Worm (Caenorhabditis elegans) whole organism, L4 larva: ENCODE data around the gene C08D8.7.

Source experiments
- F10B5.3 ChIP-seq: sonication (generic microtip); optimal IDR thresholded peaks from 2 replicates; lab custom pipeline; 2016; ENCODE audit warnings: mild to moderate bottlenecking, missing genetic modification characterization, missing compliant biosample characterization
- F26F4.8 ChIP-seq: fragments of 200-800 bp; sonication (Bioruptor generic); conservative IDR thresholded peaks from 2 replicates; pipeline ENCODE4 v1.3.6; 2022; ENCODE audit warnings: missing genetic modification characterization, missing compliant biosample characterization
- F37D6.2 ChIP-seq: sonication (generic microtip); optimal IDR thresholded peaks from 2 replicates; lab custom pipeline; 2016; ENCODE audit warnings: mild to moderate bottlenecking, missing genetic modification characterization, missing compliant biosample characterization
- F49E8.2 ChIP-seq: sonication (generic microtip); optimal IDR thresholded peaks from 2 replicates; lab custom pipeline; 2016; ENCODE audit warnings: missing compliant biosample characterization, mild to moderate bottlenecking, missing genetic modification characterization, borderline replicate concordance
- T20F7.1 ChIP-seq: fragments of 200-800 bp; sonication (Bioruptor generic); optimal IDR thresholded peaks from 2 replicates; lab custom pipeline; 2018; ENCODE audit warnings: mild to moderate bottlenecking, missing genetic modification characterization, missing compliant biosample characterization
- T26A8.4 ChIP-seq: fragments of 200-800 bp; sonication (Bioruptor generic); IDR thresholded peaks from 2 replicates; pipeline ENCODE4 v1.3.6; 2022; ENCODE audit warnings: missing genetic modification characterization, missing compliant biosample characterization
- aha-1 ChIP-seq: fragments of 150-350 bp; peaks from one replicate; lab custom pipeline; 2014; ENCODE audit warnings: missing biosample characterization, missing genetic modification characterization
- ceh-20 ChIP-seq: fragments of 200-800 bp; sonication (Bioruptor generic); IDR thresholded peaks from 2 replicates; pipeline ENCODE4 v1.3.6; 2022; ENCODE audit warnings: missing genetic modification reagents, missing genetic modification characterization, missing compliant biosample characterization
- ceh-32 ChIP-seq: sonication (generic microtip); optimal IDR thresholded peaks from 2 replicates; lab custom pipeline; 2016; ENCODE audit warnings: mild to moderate bottlenecking, missing genetic modification characterization, missing compliant biosample characterization; ENCODE audit not compliant: poor library complexity
- daf-16 ChIP-seq, 3 experiments: sonication (generic microtip); optimal IDR thresholded peaks; 2 replicates each; lab custom pipeline; 2016 to 2017; ENCODE audit warnings: missing genetic modification characterization in 3 of 3, missing genetic modification reagents in 3 of 3, mild to moderate bottlenecking in 2 of 3, missing compliant biosample characterization in 2 of 3, missing biosample characterization in 1 of 3, moderate library complexity in 1 of 3
- daf-8 ChIP-seq: fragments of 200-800 bp; sonication (Bioruptor generic); IDR thresholded peaks from 2 replicates; pipeline ENCODE4 v1.3.6; 2022; ENCODE audit warnings: missing genetic modification characterization, missing compliant biosample characterization
- dpl-1 ChIP-seq: fragments of 150-350 bp; optimal IDR thresholded peaks from 2 replicates; lab custom pipeline; 2014; ENCODE audit warnings: missing biosample characterization, missing genetic modification reagents, missing genetic modification characterization
- dve-1 ChIP-seq: sonication (generic microtip); optimal IDR thresholded peaks from 2 replicates; lab custom pipeline; 2017; ENCODE audit warnings: antibody characterized with exemption, mild to moderate bottlenecking, missing genetic modification characterization, missing compliant biosample characterization; ENCODE audit not compliant: insufficient read depth
- hlh-30 ChIP-seq: sonication (generic microtip); optimal IDR thresholded peaks from 2 replicates; lab custom pipeline; 2017; ENCODE audit warnings: antibody characterized with exemption, mild to moderate bottlenecking, missing genetic modification characterization, missing compliant biosample characterization; ENCODE audit not compliant: insufficient read depth
- lin-13 ChIP-seq: fragments of 150-350 bp; optimal IDR thresholded peaks from 2 replicates; lab custom pipeline; 2014; ENCODE audit warnings: missing biosample characterization, missing genetic modification reagents, missing genetic modification characterization
- lin-29 ChIP-seq: fragments of 200-800 bp; sonication (Bioruptor generic); IDR thresholded peaks from 2 replicates; pipeline ENCODE4 v1.3.6; 2022; ENCODE audit warnings: missing genetic modification reagents, missing genetic modification characterization, missing compliant biosample characterization
- lin-38 ChIP-seq: fragments of 200-800 bp; sonication (Bioruptor generic); IDR thresholded peaks from 2 replicates; pipeline ENCODE4 v1.3.6; 2022; ENCODE audit warnings: missing genetic modification reagents, missing genetic modification characterization, missing compliant biosample characterization
- lin-39 ChIP-seq: fragments of 150-350 bp; optimal IDR thresholded peaks from 2 replicates; lab custom pipeline; 2014; ENCODE audit warnings: missing biosample characterization, missing genetic modification reagents, missing genetic modification characterization
- lsy-2 ChIP-seq, 2 experiments: fragments of 150-350 bp in 1 of 2; sonication (generic microtip) in 1 of 2; optimal IDR thresholded peaks; 2 replicates each; lab custom pipeline; 2014 to 2017; ENCODE audit warnings: missing biosample characterization in 2 of 2, missing genetic modification characterization in 2 of 2
- mxl-3 ChIP-seq: fragments of 200-800 bp; sonication (Bioruptor generic); optimal IDR thresholded peaks from 2 replicates; lab custom pipeline; 2018; ENCODE audit warnings: mild to moderate bottlenecking, missing genetic modification characterization, missing compliant biosample characterization
- nhr-102 ChIP-seq: sonication (generic microtip); optimal IDR thresholded peaks from 2 replicates; lab custom pipeline; 2016; ENCODE audit warnings: mild to moderate bottlenecking, missing genetic modification characterization, moderate library complexity, missing compliant biosample characterization
- nhr-28 ChIP-seq: fragments of 150-350 bp; optimal IDR thresholded peaks from 2 replicates; lab custom pipeline; 2014; ENCODE audit warnings: missing biosample characterization, missing genetic modification characterization
- nhr-41 ChIP-seq: fragments of 200-800 bp; sonication (Bioruptor generic); IDR thresholded peaks from 2 replicates; pipeline ENCODE4 v1.3.6; 2022; ENCODE audit warnings: missing genetic modification reagents, missing genetic modification characterization, missing compliant biosample characterization
- nhr-48 ChIP-seq: sonication (generic microtip); optimal IDR thresholded peaks from 2 replicates; lab custom pipeline; 2016; ENCODE audit warnings: mild to moderate bottlenecking, missing genetic modification characterization, missing compliant biosample characterization
- nhr-6 ChIP-seq: fragments of 150-350 bp; optimal IDR thresholded peaks from 2 replicates; lab custom pipeline; 2014; ENCODE audit warnings: missing biosample characterization, missing genetic modification characterization
- nhr-77 ChIP-seq: fragments of 150-350 bp; optimal IDR thresholded peaks from 2 replicates; lab custom pipeline; 2014; ENCODE audit warnings: missing biosample characterization, missing genetic modification characterization
- pha-4 ChIP-seq, 2 experiments: fragments of 150-350 bp in 1 of 2; fragments of 200-800 bp in 1 of 2; sonication (Bioruptor generic) in 1 of 2; IDR thresholded peaks in 1 of 2; optimal IDR thresholded peaks in 1 of 2; 2 replicates each; pipeline versions ENCODE4 v1.3.6 to Lab custom; 2014 to 2022; ENCODE audit warnings: missing genetic modification characterization in 2 of 2, missing genetic modification reagents in 2 of 2, missing biosample characterization in 1 of 2, missing compliant biosample characterization in 1 of 2
- php-3 ChIP-seq: fragments of 200-800 bp; sonication (Bioruptor generic); IDR thresholded peaks from 2 replicates; pipeline ENCODE4 v1.3.6; 2022; ENCODE audit warnings: missing genetic modification reagents, missing genetic modification characterization, missing compliant biosample characterization
- pqm-1 ChIP-seq: sonication (generic microtip); optimal IDR thresholded peaks from 2 replicates; lab custom pipeline; 2017; ENCODE audit warnings: missing biosample characterization, missing genetic modification characterization
- rbr-2 ChIP-seq: sonication (generic microtip); optimal IDR thresholded peaks from 2 replicates; lab custom pipeline; 2016; ENCODE audit warnings: missing genotype, missing genetic modification characterization, missing compliant biosample characterization
- set-16 ChIP-seq: fragments of 200-800 bp; sonication (Bioruptor generic); IDR thresholded peaks from 2 replicates; pipeline ENCODE4 v1.3.6; 2022; ENCODE audit warnings: missing genetic modification reagents, missing genetic modification characterization, missing compliant biosample characterization
- snpc-4 ChIP-seq: fragments of 150-350 bp; optimal IDR thresholded peaks from 2 replicates; lab custom pipeline; 2014; ENCODE audit warnings: missing biosample characterization, missing genetic modification characterization
- tra-1 ChIP-seq: fragments of 200-800 bp; sonication (Bioruptor generic); IDR thresholded peaks from 2 replicates; pipeline ENCODE4 v1.3.6; 2022; ENCODE audit warnings: missing genetic modification reagents, missing genetic modification characterization, missing compliant biosample characterization
- unc-130 ChIP-seq: sonication (generic microtip); optimal IDR thresholded peaks from 2 replicates; lab custom pipeline; 2016; ENCODE audit warnings: missing genetic modification reagents, missing genetic modification characterization, missing compliant biosample characterization
- vab-7 ChIP-seq: fragments of 200-800 bp; sonication (Bioruptor generic); IDR thresholded peaks from 2 replicates; pipeline ENCODE4 v1.3.6; 2022; ENCODE audit warnings: missing genetic modification reagents, missing genetic modification characterization, missing compliant biosample characterization
- ztf-7 ChIP-seq: fragments of 150-350 bp; optimal IDR thresholded peaks from 2 replicates; lab custom pipeline; 2014; ENCODE audit warnings: missing biosample characterization, missing genetic modification characterization

C08D8.7 gene

DNA sequence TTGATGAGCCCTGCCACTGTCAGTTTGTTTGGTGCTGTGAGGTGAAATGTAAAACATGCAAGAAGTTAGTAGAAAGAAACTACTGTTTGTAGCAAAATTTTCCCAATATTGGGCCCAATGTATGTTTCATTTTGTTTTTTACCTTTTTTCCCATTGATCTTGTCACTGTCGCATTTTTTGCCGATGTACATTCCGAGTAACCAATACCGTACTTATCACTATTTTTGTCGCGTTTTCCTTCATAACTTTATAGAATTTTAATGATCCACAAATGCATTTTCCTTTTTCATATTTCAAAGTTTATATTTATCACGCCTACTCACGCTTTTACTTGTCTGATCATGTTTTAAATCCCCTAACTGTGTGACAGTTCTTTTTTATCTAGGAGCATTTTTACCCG lies 16.7 kb downstream of the C08D8.7 start:
- TF ChIP-seq lin-38 (GFP tag; lab: Robert Waterston, UW), result no peak
- TF ChIP-seq tra-1 (GFP tag; lab: Robert Waterston, UW), result no peak
- peak; percentile 92 for TF ChIP-seq aha-1

DNA sequence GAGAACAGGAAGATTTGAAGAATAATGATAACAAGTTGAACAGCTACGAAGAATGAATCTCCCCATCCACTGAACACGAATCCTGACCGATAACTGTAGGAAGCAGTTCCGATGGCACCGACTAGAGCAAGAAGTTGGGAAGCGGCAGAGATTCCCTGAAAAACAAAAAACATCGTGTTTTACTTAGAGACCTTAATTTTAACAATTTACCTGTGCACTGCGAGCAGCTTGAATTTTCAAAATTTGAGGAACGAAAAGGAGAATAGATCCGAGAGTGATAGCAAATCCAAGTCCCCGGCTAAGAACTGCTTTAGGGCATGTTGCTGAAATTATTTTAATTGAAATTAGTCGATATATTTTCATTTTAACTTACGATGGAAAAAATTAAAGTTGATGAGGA lies 17.7 kb downstream of the C08D8.7 start:
- TF ChIP-seq nhr-102 (tag; lab: Kevin White, UChicago), result no peak
- no peak for TF ChIP-seq set-16 (GFP tag; lab: Robert Waterston, UW)
- no peak for TF ChIP-seq daf-8 (GFP tag; lab: Robert Waterston, UW)
- TF ChIP-seq F49E8.2 (tag; lab: Kevin White, UChicago), result no peak
- TF ChIP-seq aha-1, result peak; percentile 79
- TF ChIP-seq, all 104 proteins: peak for 1

DNA sequence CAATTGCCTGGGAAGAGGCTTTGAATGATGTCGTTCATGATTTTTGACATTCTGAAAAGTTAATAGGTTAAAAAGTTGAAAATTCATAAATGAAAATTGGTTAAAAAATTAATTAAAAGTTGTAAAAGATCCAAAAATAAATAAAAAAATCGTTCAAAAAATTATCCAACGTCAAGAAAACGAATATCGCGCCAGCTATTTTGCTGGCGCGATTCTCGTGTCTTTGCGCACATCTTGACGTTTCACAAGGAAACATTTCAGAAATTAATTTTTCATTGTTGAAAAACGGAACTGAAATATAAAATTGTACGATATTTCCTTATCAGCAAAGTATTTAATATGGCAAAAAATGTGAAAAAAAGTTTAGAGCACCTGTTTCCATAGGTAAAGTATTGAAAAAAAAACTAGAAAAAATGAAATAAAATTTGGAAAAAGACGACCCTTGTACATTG lies 18.1 kb downstream of the C08D8.7 start, which contains the start of gene mpdu-1:
Gene mpdu-1, minus strand, starts transcription at position 51 of the 452 bp plus-strand sequence.
- no peak for TF ChIP-seq daf-16 (GFP tag; optimal IDR thresholded peaks at IDR 0.05; lab: Kevin White, UChicago)
- peak; percentile 71 for TF ChIP-seq daf-16 (tag; optimal IDR thresholded peaks at IDR 0.05; lab: Kevin White, UChicago)
- peak; percentile 59 for TF ChIP-seq ztf-7 (tag; lab: Kevin White, UChicago)
- peak; percentile 80 for TF ChIP-seq dpl-1 (GFP tag; lab: Kevin White, UChicago)
- no peak for TF ChIP-seq pha-4 (GFP tag; IDR thresholded peaks at IDR 0.05; lab: Robert Waterston, UW)
- TF ChIP-seq pha-4 (tag; optimal IDR thresholded peaks at IDR 0.05; lab: Kevin White, UChicago), result peak; percentile 57
- TF ChIP-seq hlh-30, result peak; percentile 36
- peak; percentile 36 for TF ChIP-seq nhr-6 (tag; lab: Kevin White, UChicago)
- TF ChIP-seq lsy-2 (tag; optimal IDR thresholded peaks at IDR 0.05; lab: Kevin White, UChicago), result peak in 1 of 2 experiments; percentile 87
- no peak for TF ChIP-seq ceh-32 (tag; lab: Kevin White, UChicago)
- peak; percentile 31 for TF ChIP-seq snpc-4 (tag; lab: Kevin White, UChicago)
- peak; percentile 71 for TF ChIP-seq pqm-1 (tag; lab: Kevin White, UChicago)
- no peak for TF ChIP-seq F37D6.2 (tag; lab: Kevin White, UChicago)
- peak; percentile 89 for TF ChIP-seq dve-1 (tag; lab: Kevin White, UChicago)
- TF ChIP-seq unc-130 (GFP tag; lab: Kevin White, UChicago), result no peak
- peak; percentile 71 for TF ChIP-seq nhr-77 (tag; lab: Kevin White, UChicago)
- TF ChIP-seq rbr-2 (tag; lab: Kevin White, UChicago), result peak; percentile 26
- TF ChIP-seq nhr-28 (tag; lab: Kevin White, UChicago), result peak; percentile 69
- peak; percentile 33 for TF ChIP-seq nhr-48
- TF ChIP-seq T20F7.1 (GFP tag; lab: Kevin White, UChicago), result peak; percentile 72
- TF ChIP-seq lin-39, result no peak

DNA sequence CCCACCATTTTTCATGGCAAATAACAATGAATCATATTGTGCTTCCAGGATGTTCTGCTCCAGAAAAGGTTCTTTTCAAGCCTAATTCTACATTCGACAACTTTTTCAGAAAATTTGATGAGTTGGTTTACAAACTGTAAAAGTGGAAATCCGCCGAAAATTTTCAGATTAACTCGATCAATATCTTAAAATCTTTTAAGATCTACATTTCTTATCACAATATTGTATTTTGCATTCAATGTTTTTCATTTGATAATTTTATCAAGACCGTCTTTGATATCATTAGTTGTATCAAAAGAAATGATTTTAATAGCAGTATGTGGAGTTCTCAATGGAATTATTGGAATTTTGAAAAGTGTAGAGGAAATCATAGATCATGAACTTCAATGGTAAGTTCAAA lies 18.8 kb downstream of the C08D8.7 start, which contains the start of gene F38E1.6:
Gene F38E1.6, plus strand, starts transcription at position 301 of the 400 bp plus-strand sequence.
- TF ChIP-seq unc-130 (GFP tag; lab: Kevin White, UChicago) (no peak), lin-13 (no peak), vab-7 (GFP tag; lab: Robert Waterston, UW) (no peak), T26A8.4 (GFP tag; lab: Robert Waterston, UW) (no peak), hlh-30 (no peak), lin-29 (no peak), php-3 (GFP tag; lab: Robert Waterston, UW) (no peak), ceh-20 (no peak), F49E8.2 (tag; lab: Kevin White, UChicago) (no peak), aha-1 (no peak), ceh-32 (tag; lab: Kevin White, UChicago) (no peak), F26F4.8 (GFP tag; lab: Robert Waterston, UW) (no peak), nhr-41 (GFP tag; lab: Robert Waterston, UW) (no peak), mxl-3 (GFP tag; lab: Kevin White, UChicago) (no peak), F10B5.3 (no peak), nhr-6 (tag; lab: Kevin White, UChicago) (no peak)
